Fruit fly (Drosophila melanogaster) whole organism: ENCODE measurements around the gene CG43322.

ENCODE experiments used
- CG8478 ChIP-seq: fragments of >200 bp; optimal IDR thresholded peaks from 2 replicates; lab custom pipeline; 2018; ENCODE audit warnings: inconsistent platforms
- Dll ChIP-seq: fragments of >200 bp; optimal IDR thresholded peaks from 2 replicates; lab custom pipeline; 2017
- EcR ChIP-seq, 2 experiments: fragments of >200 bp; optimal IDR thresholded peaks; 2 replicates each; lab custom pipeline; 2017; ENCODE audit warnings: missing biosample characterization in 2 of 2, missing genetic modification characterization in 2 of 2, missing genetic modification reagents in 2 of 2
- pan ChIP-seq: fragments of >200 bp; optimal IDR thresholded peaks from 2 replicates; lab custom pipeline; 2017
- psq ChIP-seq: fragments of >200 bp; optimal IDR thresholded peaks from 2 replicates; lab custom pipeline; 2017
- usp ChIP-seq: fragments of >200 bp; optimal IDR thresholded peaks from 2 replicates; lab custom pipeline; 2017; ENCODE audit warnings: missing biosample characterization, missing genetic modification characterization, mixed read lengths

DNA sequence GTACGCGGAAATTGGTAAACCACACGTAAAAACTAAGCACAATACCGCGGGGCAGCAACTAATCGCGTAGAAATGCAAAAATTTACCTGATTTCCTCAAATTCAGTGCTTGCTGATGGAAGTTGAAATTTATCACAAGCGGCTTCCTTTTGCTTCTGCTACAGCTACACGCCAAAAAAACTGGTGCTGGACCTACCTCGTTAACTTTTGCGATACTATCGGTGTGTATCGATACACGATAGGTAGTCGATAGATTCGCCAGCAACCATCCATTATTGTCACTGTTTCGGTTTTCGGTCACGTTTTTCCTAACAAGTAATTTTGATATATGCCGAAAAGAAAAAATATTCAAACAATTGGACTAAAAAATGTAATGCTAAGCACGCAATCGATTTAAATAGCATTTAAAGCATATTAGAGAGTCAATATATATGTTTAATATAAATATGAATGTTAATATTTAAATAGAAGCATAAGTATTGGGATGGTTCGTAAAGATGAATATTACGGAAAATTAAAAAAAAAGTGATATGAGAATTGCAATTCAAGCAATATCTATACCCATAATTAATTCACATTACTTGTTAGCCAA lies 45.7 kb upstream of the CG43322 start, which contains the start of gene Sumo:
- TF ChIP-seq pan (no peak), psq (lab: Kevin White, UChicago) (no peak), usp (no peak), CG8478 (lab: Kevin White, UChicago) (no peak), EcR (GFP tag; optimal IDR thresholded peaks at IDR 0.05; lab: Kevin White, UChicago) (no peak), Dll (lab: Kevin White, UChicago) (no peak)
